Worm (Caenorhabditis elegans): ENCODE data around the gene pam-1.

DNA sequence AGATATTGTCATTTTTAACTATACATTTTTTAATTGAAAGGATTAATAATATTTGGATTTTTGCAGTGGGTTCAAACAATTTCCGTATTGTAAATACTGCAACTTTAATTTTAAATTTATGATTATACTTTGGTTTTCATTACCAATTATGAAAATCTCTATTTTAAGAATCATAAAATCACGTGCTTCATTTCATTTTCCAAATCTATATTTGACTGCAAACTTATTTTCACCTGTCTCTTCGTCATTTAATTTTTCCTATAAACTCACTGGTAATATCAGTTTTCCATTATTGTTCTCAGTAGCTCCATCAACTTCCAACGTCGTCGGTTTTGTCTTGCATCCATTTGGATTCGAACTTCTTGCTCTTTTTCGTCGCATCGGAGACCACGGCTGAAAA is 18.3 kb downstream of the pam-1 start, which contains the start of gene R05G6.1:
- TF ChIP-seq nhr-77 (tag; optimal IDR thresholded peaks at IDR 0.05) (no peak), snpc-4 (tag; optimal IDR thresholded peaks at IDR 0.05) (no peak), mml-1 (tag; optimal IDR thresholded peaks at IDR 0.05) (no peak), fos-1 (tag; optimal IDR thresholded peaks at IDR 0.05) (no peak), mdl-1 (tag; optimal IDR thresholded peaks at IDR 0.05) (no peak), nhr-25 (tag; optimal IDR thresholded peaks at IDR 0.05) (no peak), elt-1 (tag; optimal IDR thresholded peaks at IDR 0.05) (no peak), nhr-237 (tag; optimal IDR thresholded peaks at IDR 0.05) (no peak)
